Fruit fly (Drosophila melanogaster) whole organism, adult: ENCODE measurements around the gene Arl6IP1.

ENCODE experiments used
- CG12768 ChIP-seq: fragments of 200-800 bp; sonication (Bioruptor generic); optimal IDR thresholded peaks from 2 replicates; lab custom pipeline; 2017; ENCODE audit warnings: missing biosample characterization, missing genetic modification characterization, mild to moderate bottlenecking, moderate library complexity, missing genetic modification reagents
- CG7101 ChIP-seq: fragments of 200-800 bp; sonication (Bioruptor generic); optimal IDR thresholded peaks from 2 replicates; lab custom pipeline; 2018; ENCODE audit warnings: missing biosample characterization, mild to moderate bottlenecking, missing genetic modification characterization, moderate library complexity
- Clk ChIP-seq: fragments of 200-800 bp; sonication (Bioruptor generic); optimal IDR thresholded peaks from 2 replicates; lab custom pipeline; 2017; ENCODE audit warnings: missing biosample characterization, missing genetic modification characterization
- Mnt ChIP-seq: fragments of 200-800 bp; sonication (Bioruptor generic); optimal IDR thresholded peaks from 2 replicates; lab custom pipeline; 2016; ENCODE audit warnings: missing biosample characterization, mild to moderate bottlenecking, missing genetic modification characterization
- bab1 ChIP-seq: fragments of 200-800 bp; sonication (Bioruptor generic); optimal IDR thresholded peaks from 3 replicates; lab custom pipeline; 2019; ENCODE audit warnings: missing biosample characterization, mild to moderate bottlenecking, missing genetic modification characterization, moderate library complexity
- cic ChIP-seq: fragments of 200-800 bp; sonication (Bioruptor generic); optimal IDR thresholded peaks from 2 replicates; lab custom pipeline; 2017; ENCODE audit warnings: missing biosample characterization, mild to moderate bottlenecking, missing genetic modification characterization, moderate library complexity
- kay ChIP-seq: fragments of 200-800 bp; sonication (Bioruptor generic); peaks from one replicate; lab custom pipeline; 2016; ENCODE audit warnings: missing biosample characterization, missing genetic modification characterization, borderline replicate concordance
- tj ChIP-seq: fragments of 200-800 bp; sonication (Bioruptor generic); optimal IDR thresholded peaks from 3 replicates; lab custom pipeline; 2017; ENCODE audit warnings: missing biosample characterization, mild to moderate bottlenecking, missing genetic modification characterization, moderate library complexity

DNA sequence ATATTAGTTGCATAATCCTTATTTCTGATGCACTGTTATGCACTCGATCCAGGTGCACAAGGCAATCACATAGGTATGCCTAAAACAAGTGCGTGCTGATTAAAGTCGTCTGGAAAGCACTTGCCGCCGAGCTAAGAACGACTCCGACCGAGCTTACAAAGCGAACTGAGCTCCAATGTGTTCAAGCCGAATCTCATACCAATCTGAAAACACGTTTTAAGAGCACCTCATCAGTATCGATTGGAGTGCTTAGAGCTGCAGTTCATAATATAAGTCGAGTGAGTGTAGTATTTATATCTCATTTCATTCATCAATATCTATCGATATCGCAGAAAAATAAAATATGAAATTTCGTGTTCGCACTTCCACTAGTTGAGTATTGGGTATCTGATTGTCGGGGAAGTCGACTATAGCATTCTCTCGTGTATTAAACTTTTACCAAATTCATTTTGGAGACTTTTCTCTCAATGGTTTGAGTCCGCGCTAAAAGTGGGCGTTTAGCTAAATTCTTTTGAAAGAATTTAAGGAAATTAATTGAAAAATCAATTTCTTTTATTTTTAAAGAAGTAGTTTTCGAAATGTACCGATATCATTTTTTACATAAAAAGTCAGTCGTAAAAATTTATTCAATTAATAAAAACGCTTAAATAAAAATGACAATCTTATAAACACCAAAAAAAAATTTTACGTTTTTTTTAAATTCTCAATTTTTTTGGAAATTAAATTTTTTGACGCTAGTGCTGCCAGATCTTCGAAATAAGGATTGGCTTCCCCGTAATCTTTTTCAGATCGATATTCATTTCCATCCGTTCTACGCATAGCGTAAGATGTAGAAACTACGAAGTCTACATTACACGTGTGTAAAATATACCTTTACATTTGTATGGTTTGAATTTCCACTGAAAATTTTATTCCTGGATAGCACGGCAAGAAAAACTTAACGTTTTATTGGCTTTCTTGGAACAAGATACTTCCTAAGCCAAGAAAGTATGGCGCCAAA is 12.4 kb downstream of the Arl6IP1 start, which contains the start of gene modSP:
- TF ChIP-seq kay (no peak), Clk (GFP tag; lab: Kevin White, UChicago) (no peak), CG12768 (GFP tag; lab: Kevin White, UChicago) (no peak), Mnt (GFP tag; lab: Kevin White, UChicago) (peak; percentile 57), CG7101 (no peak), bab1 (GFP tag; lab: Kevin White, UChicago) (no peak), tj (no peak), cic (GFP tag; lab: Kevin White, UChicago) (no peak)
